Fruit fly (Drosophila melanogaster): Measurements from ENCODE around the gene Mip.

dm6 chr3L:17382628-17383027 is 33.2 kb upstream of the Mip start, which contains the start of gene CG13728:
- TF ChIP-seq D1 (tag; optimal IDR thresholded peaks at IDR 0.05) (no peak), CG13204 (GFP tag; optimal IDR thresholded peaks at IDR 0.05) (no peak), CG10348 (GFP tag; IDR thresholded peaks at IDR 0.05) (no peak), Pif1A (GFP tag; optimal IDR thresholded peaks at IDR 0.05) (no peak), rn (GFP tag; IDR thresholded peaks at IDR 0.05) (no peak), CG34367 (tag; optimal IDR thresholded peaks at IDR 0.05) (no peak), gl (tag; optimal IDR thresholded peaks at IDR 0.05) (no peak), Ets98B (GFP tag; IDR thresholded peaks at IDR 0.05) (no peak), CG14655 (GFP tag; optimal IDR thresholded peaks at IDR 0.05) (no peak), EcR (GFP tag; optimal IDR thresholded peaks at IDR 0.05) (no peak), Snoo (tag; optimal IDR thresholded peaks at IDR 0.05) (no peak)
